Worm (Caenorhabditis elegans): Measurements from ENCODE around the gene slc-46A.

ce11 chrIV:5368860-5369259, 49.8 kb downstream of the slc-46A start:
- no peak for TF ChIP-seq C08G9.2 (tag; optimal IDR thresholded peaks at IDR 0.05)
- TF ChIP-seq ceh-48 (tag; optimal IDR thresholded peaks at IDR 0.05) = peak; percentile 66
- TF ChIP-seq ama-1 (optimal IDR thresholded peaks at IDR 0.05) = no peak
- no peak for TF ChIP-seq ceh-45 (GFP tag; IDR thresholded peaks at IDR 0.05)
- TF ChIP-seq sdc-2 (tag; optimal IDR thresholded peaks at IDR 0.05) = no peak
- TF ChIP-seq tbx-2 (tag; optimal IDR thresholded peaks at IDR 0.05) = peak; percentile 16
- TF ChIP-seq ceh-30 (tag; optimal IDR thresholded peaks at IDR 0.05) = no peak
- no peak for TF ChIP-seq fkh-10 (GFP tag; optimal IDR thresholded peaks at IDR 0.05)
- no peak for TF ChIP-seq nhr-11 (tag; optimal IDR thresholded peaks at IDR 0.05)
- no peak for TF ChIP-seq Y22D7AL.16 (tag; optimal IDR thresholded peaks at IDR 0.05)
- no peak for TF ChIP-seq fkh-6 (tag; optimal IDR thresholded peaks at IDR 0.05)
- TF ChIP-seq ref-2 (tag; optimal IDR thresholded peaks at IDR 0.05) = no peak
- TF ChIP-seq zip-5 (tag; optimal IDR thresholded peaks at IDR 0.05) = no peak
- no peak for TF ChIP-seq ets-4 (tag; optimal IDR thresholded peaks at IDR 0.05)
